Worm (Caenorhabditis elegans) whole organism, L4 larva: Measurements from ENCODE around the gene ldp-1.

Experiments
- F26F4.8 ChIP-seq: fragments of 200-800 bp; sonication (Bioruptor generic); conservative IDR thresholded peaks from 2 replicates; pipeline ENCODE4 v1.3.6; 2022; ENCODE audit warnings: missing genetic modification characterization, missing compliant biosample characterization
- F44E2.7 ChIP-seq: fragments of 200-800 bp; sonication (Bioruptor generic); IDR thresholded peaks from 2 replicates; pipeline ENCODE4 v2.1.2; 2022; ENCODE audit warnings: missing genetic modification characterization, missing compliant biosample characterization
- T26A8.4 ChIP-seq: fragments of 200-800 bp; sonication (Bioruptor generic); IDR thresholded peaks from 2 replicates; pipeline ENCODE4 v1.3.6; 2022; ENCODE audit warnings: missing genetic modification characterization, missing compliant biosample characterization
- Y48G9A.11 ChIP-seq: fragments of 200-800 bp; sonication (Bioruptor generic); IDR thresholded peaks from 2 replicates; pipeline ENCODE4 v1.3.6; 2022; ENCODE audit warnings: missing genetic modification reagents, missing genetic modification characterization, missing compliant biosample characterization
- Y75B8A.6 ChIP-seq: fragments of 200-800 bp; sonication (Bioruptor generic); IDR thresholded peaks from 2 replicates; pipeline ENCODE4 v1.3.6; 2022; ENCODE audit warnings: missing genetic modification reagents, missing genetic modification characterization, missing compliant biosample characterization
- aha-1 ChIP-seq: fragments of 150-350 bp; peaks from one replicate; lab custom pipeline; 2014; ENCODE audit warnings: missing biosample characterization, missing genetic modification characterization
- ceh-44 ChIP-seq: fragments of 200-800 bp; sonication (Bioruptor generic); IDR thresholded peaks from 2 replicates; pipeline ENCODE4 v1.3.6; 2022; ENCODE audit warnings: missing genetic modification reagents, missing genetic modification characterization, missing compliant biosample characterization
- daf-12 ChIP-seq: fragments of 150-350 bp; optimal IDR thresholded peaks from 2 replicates; lab custom pipeline; 2014; ENCODE audit warnings: missing biosample characterization, missing genetic modification reagents, missing genetic modification characterization
- daf-8 ChIP-seq: fragments of 200-800 bp; sonication (Bioruptor generic); IDR thresholded peaks from 2 replicates; pipeline ENCODE4 v1.3.6; 2022; ENCODE audit warnings: missing genetic modification characterization, missing compliant biosample characterization
- dmd-8 ChIP-seq: fragments of 200-800 bp; sonication (Bioruptor generic); IDR thresholded peaks from 2 replicates; pipeline ENCODE4 v1.3.6; 2022; ENCODE audit warnings: missing genetic modification characterization, missing compliant biosample characterization
- duxl-1 ChIP-seq: sonication (generic microtip); optimal IDR thresholded peaks from 2 replicates; lab custom pipeline; 2016; ENCODE audit warnings: mild to moderate bottlenecking, missing genetic modification characterization, moderate library complexity, missing compliant biosample characterization; ENCODE audit not compliant: poor library complexity
- dve-1 ChIP-seq: sonication (generic microtip); optimal IDR thresholded peaks from 2 replicates; lab custom pipeline; 2017; ENCODE audit warnings: antibody characterized with exemption, mild to moderate bottlenecking, missing genetic modification characterization, missing compliant biosample characterization; ENCODE audit not compliant: insufficient read depth
- fkh-10 ChIP-seq: fragments of 150-350 bp; optimal IDR thresholded peaks from 2 replicates; lab custom pipeline; 2014; ENCODE audit warnings: missing biosample characterization, missing genetic modification reagents, missing genetic modification characterization
- gei-8 ChIP-seq: fragments of 200-800 bp; sonication (Bioruptor generic); optimal IDR thresholded peaks from 2 replicates; lab custom pipeline; 2018; ENCODE audit warnings: mild to moderate bottlenecking, missing genetic modification characterization, missing compliant biosample characterization
- hlh-30 ChIP-seq: sonication (generic microtip); optimal IDR thresholded peaks from 2 replicates; lab custom pipeline; 2017; ENCODE audit warnings: antibody characterized with exemption, mild to moderate bottlenecking, missing genetic modification characterization, missing compliant biosample characterization; ENCODE audit not compliant: insufficient read depth
- lim-7 ChIP-seq: fragments of 200-800 bp; sonication (Bioruptor generic); IDR thresholded peaks from 2 replicates; pipeline ENCODE4 v1.3.6; 2022; ENCODE audit warnings: missing genetic modification characterization, missing compliant biosample characterization
- lin-1 ChIP-seq: fragments of 200-800 bp; sonication (Bioruptor generic); IDR thresholded peaks from 2 replicates; pipeline ENCODE4 v1.3.6; 2022; ENCODE audit warnings: missing genetic modification reagents, missing genetic modification characterization, missing compliant biosample characterization
- lin-13 ChIP-seq: fragments of 150-350 bp; optimal IDR thresholded peaks from 2 replicates; lab custom pipeline; 2014; ENCODE audit warnings: missing biosample characterization, missing genetic modification reagents, missing genetic modification characterization
- lin-15B ChIP-seq: fragments of 150-350 bp; sonication (generic microtip); optimal IDR thresholded peaks from 3 replicates; lab custom pipeline; 2014; ENCODE audit warnings: missing biosample characterization, missing genetic modification characterization
- lin-29 ChIP-seq: fragments of 200-800 bp; sonication (Bioruptor generic); IDR thresholded peaks from 2 replicates; pipeline ENCODE4 v1.3.6; 2022; ENCODE audit warnings: missing genetic modification reagents, missing genetic modification characterization, missing compliant biosample characterization
- lir-3 ChIP-seq: sonication (generic microtip); optimal IDR thresholded peaks from 2 replicates; lab custom pipeline; 2016; ENCODE audit warnings: mild to moderate bottlenecking, missing genetic modification characterization, missing compliant biosample characterization
- lsy-2 ChIP-seq, 2 experiments: fragments of 150-350 bp in 1 of 2; sonication (generic microtip) in 1 of 2; optimal IDR thresholded peaks; 2 replicates each; lab custom pipeline; 2014 to 2017; ENCODE audit warnings: missing biosample characterization in 2 of 2, missing genetic modification characterization in 2 of 2
- madf-9 ChIP-seq: fragments of 200-800 bp; sonication (Bioruptor generic); conservative IDR thresholded peaks from 2 replicates; pipeline ENCODE4 v1.3.6; 2022; ENCODE audit warnings: missing genetic modification reagents, missing genetic modification characterization, missing compliant biosample characterization
- mep-1 ChIP-seq: fragments of 150-350 bp; sonication (generic microtip); optimal IDR thresholded peaks from 3 replicates; lab custom pipeline; 2014; ENCODE audit warnings: missing biosample characterization, missing genetic modification characterization
- mes-2 ChIP-seq: sonication (generic microtip); optimal IDR thresholded peaks from 2 replicates; lab custom pipeline; 2016; ENCODE audit warnings: missing genotype, mild to moderate bottlenecking, missing genetic modification characterization, missing compliant biosample characterization; ENCODE audit not compliant: poor library complexity, severe bottlenecking
- mxl-2 ChIP-seq: fragments of 200-800 bp; sonication (Bioruptor generic); conservative IDR thresholded peaks from 2 replicates; pipeline ENCODE4 v1.3.6; 2022; ENCODE audit warnings: missing genetic modification reagents, missing genetic modification characterization, missing compliant biosample characterization
- mxl-3 ChIP-seq: fragments of 200-800 bp; sonication (Bioruptor generic); optimal IDR thresholded peaks from 2 replicates; lab custom pipeline; 2018; ENCODE audit warnings: mild to moderate bottlenecking, missing genetic modification characterization, missing compliant biosample characterization
- nhr-11 ChIP-seq: fragments of 150-350 bp; optimal IDR thresholded peaks from 2 replicates; lab custom pipeline; 2014; ENCODE audit warnings: missing biosample characterization, missing genetic modification characterization
- nhr-111 ChIP-seq: fragments of 200-800 bp; sonication (Bioruptor generic); optimal IDR thresholded peaks from 2 replicates; lab custom pipeline; 2018; ENCODE audit warnings: mild to moderate bottlenecking, missing genetic modification characterization, missing compliant biosample characterization
- nhr-237 ChIP-seq: sonication (generic microtip); optimal IDR thresholded peaks from 2 replicates; lab custom pipeline; 2017; ENCODE audit warnings: missing biosample characterization, missing genetic modification characterization
- nhr-28 ChIP-seq: fragments of 150-350 bp; optimal IDR thresholded peaks from 2 replicates; lab custom pipeline; 2014; ENCODE audit warnings: missing biosample characterization, missing genetic modification characterization
- nhr-41 ChIP-seq: fragments of 200-800 bp; sonication (Bioruptor generic); IDR thresholded peaks from 2 replicates; pipeline ENCODE4 v1.3.6; 2022; ENCODE audit warnings: missing genetic modification reagents, missing genetic modification characterization, missing compliant biosample characterization
- nhr-48 ChIP-seq: sonication (generic microtip); optimal IDR thresholded peaks from 2 replicates; lab custom pipeline; 2016; ENCODE audit warnings: mild to moderate bottlenecking, missing genetic modification characterization, missing compliant biosample characterization
- nhr-6 ChIP-seq: fragments of 150-350 bp; optimal IDR thresholded peaks from 2 replicates; lab custom pipeline; 2014; ENCODE audit warnings: missing biosample characterization, missing genetic modification characterization
- pha-4 ChIP-seq, 2 experiments: fragments of 150-350 bp in 1 of 2; fragments of 200-800 bp in 1 of 2; sonication (Bioruptor generic) in 1 of 2; IDR thresholded peaks in 1 of 2; optimal IDR thresholded peaks in 1 of 2; 2 replicates each; pipeline versions ENCODE4 v1.3.6 to Lab custom; 2014 to 2022; ENCODE audit warnings: missing genetic modification characterization in 2 of 2, missing genetic modification reagents in 2 of 2, missing biosample characterization in 1 of 2, missing compliant biosample characterization in 1 of 2
- pqm-1 ChIP-seq: sonication (generic microtip); optimal IDR thresholded peaks from 2 replicates; lab custom pipeline; 2017; ENCODE audit warnings: missing biosample characterization, missing genetic modification characterization
- rbr-2 ChIP-seq: sonication (generic microtip); optimal IDR thresholded peaks from 2 replicates; lab custom pipeline; 2016; ENCODE audit warnings: missing genotype, missing genetic modification characterization, missing compliant biosample characterization
- saeg-2 ChIP-seq: fragments of 200-800 bp; sonication (Bioruptor generic); IDR thresholded peaks from 2 replicates; pipeline ENCODE4 v1.3.6; 2022; ENCODE audit warnings: missing genetic modification reagents, missing genetic modification characterization, missing compliant biosample characterization
- set-16 ChIP-seq: fragments of 200-800 bp; sonication (Bioruptor generic); IDR thresholded peaks from 2 replicates; pipeline ENCODE4 v1.3.6; 2022; ENCODE audit warnings: missing genetic modification reagents, missing genetic modification characterization, missing compliant biosample characterization
- snpc-4 ChIP-seq: fragments of 150-350 bp; optimal IDR thresholded peaks from 2 replicates; lab custom pipeline; 2014; ENCODE audit warnings: missing biosample characterization, missing genetic modification characterization
- spr-3 ChIP-seq: fragments of 200-800 bp; sonication (Bioruptor generic); optimal IDR thresholded peaks from 2 replicates; lab custom pipeline; 2018; ENCODE audit warnings: mild to moderate bottlenecking, missing genetic modification characterization, missing compliant biosample characterization
- tag-97 ChIP-seq: fragments of 200-800 bp; sonication (Bioruptor generic); IDR thresholded peaks from 2 replicates; pipeline ENCODE4 v1.3.6; 2022; ENCODE audit warnings: missing genetic modification characterization, missing compliant biosample characterization
- unc-39 ChIP-seq: sonication (generic microtip); optimal IDR thresholded peaks from 2 replicates; lab custom pipeline; 2017; ENCODE audit warnings: missing biosample characterization, missing genetic modification characterization
- unc-62 ChIP-seq, 3 experiments: fragments of 150-350 bp in 1 of 3; sonication (generic microtip); optimal IDR thresholded peaks in 2 of 3; peaks in 1 of 3; 1 replicate in 1 of 3; 2 replicates in 2 of 3; lab custom pipeline; 2014 to 2017; ENCODE audit warnings: missing biosample characterization in 3 of 3, missing genetic modification characterization in 3 of 3, missing genetic modification reagents in 3 of 3, missing genotype in 1 of 3
- zag-1 ChIP-seq: fragments of 150-350 bp; optimal IDR thresholded peaks from 2 replicates; lab custom pipeline; 2014; ENCODE audit warnings: missing biosample characterization, missing genetic modification characterization
- zip-11 ChIP-seq: fragments of 200-800 bp; sonication (Bioruptor generic); IDR thresholded peaks from 2 replicates; pipeline ENCODE4 v1.3.6; 2022; ENCODE audit warnings: missing genetic modification characterization, missing compliant biosample characterization
- zip-2 ChIP-seq: fragments of 150-350 bp; optimal IDR thresholded peaks from 2 replicates; lab custom pipeline; 2014; ENCODE audit warnings: missing biosample characterization, missing genetic modification characterization

The ldp-1 gene

DNA sequence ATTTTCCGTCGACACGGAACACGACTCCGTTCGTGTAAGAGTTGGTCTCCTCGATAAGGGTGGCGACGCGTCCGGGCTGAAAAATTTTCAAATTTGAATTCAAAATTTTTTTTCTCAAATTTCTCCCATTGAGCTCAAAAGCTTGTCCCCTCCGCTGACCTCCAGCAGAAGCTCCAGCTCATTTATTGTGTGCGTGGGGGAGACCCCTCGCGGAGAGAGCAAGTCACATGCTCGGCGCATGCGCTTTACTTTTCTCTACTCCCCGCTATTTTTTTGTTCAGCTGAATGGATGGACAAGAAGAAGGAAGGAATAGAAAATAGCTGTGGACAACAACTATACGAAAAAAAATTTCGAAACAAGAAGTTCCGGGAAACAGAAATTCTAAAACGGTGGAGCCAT is 6.2 kb downstream of the ldp-1 start (continued):
- TF ChIP-seq duxl-1 (tag; lab: Kevin White, UChicago) (no peak), nhr-48 (tag; lab: Kevin White, UChicago) (peak; percentile 8), lin-1 (no peak), Y48G9A.11 (GFP tag; lab: Robert Waterston, UW) (no peak), lsy-2 (tag; optimal IDR thresholded peaks at IDR 0.05; lab: Kevin White, UChicago) (peak in 1 of 2 experiments; percentile 74), nhr-111 (GFP tag; lab: Kevin White, UChicago) (no peak), unc-39 (tag; lab: Kevin White, UChicago) (no peak), hlh-30 (peak; percentile 96), Y75B8A.6 (GFP tag; lab: Robert Waterston, UW) (no peak), spr-3 (GFP tag; lab: Kevin White, UChicago) (no peak), unc-62 (GFP tag; optimal IDR thresholded peaks at IDR 0.05 in 1 of 2; lab: Kevin White, UChicago) (no peak), unc-62 (tag; optimal IDR thresholded peaks at IDR 0.05; lab: Kevin White, UChicago) (no peak)
- TF ChIP-seq, all 104 proteins: peak for 30

DNA sequence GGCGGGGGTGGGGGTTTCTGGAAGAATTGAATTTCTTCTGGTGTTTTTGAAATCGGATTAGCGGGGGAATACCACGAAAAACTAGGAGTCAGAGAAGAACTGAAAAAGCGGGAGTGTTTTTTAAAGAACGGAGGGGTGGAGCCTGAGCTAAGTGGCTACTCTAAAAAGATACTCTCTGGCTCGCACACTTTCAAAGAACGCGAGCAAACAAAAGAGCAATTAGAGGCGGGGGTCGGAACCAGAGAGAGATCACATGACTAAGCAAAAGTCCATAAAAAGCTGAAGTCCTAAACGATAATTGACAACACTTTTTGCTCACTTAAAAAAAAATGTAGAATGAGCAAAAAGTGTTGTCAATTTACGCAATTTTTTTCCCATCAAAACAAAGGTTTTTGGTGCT is 7.0 kb downstream of the ldp-1 start:
- TF ChIP-seq mxl-2, result no peak
- no peak for TF ChIP-seq daf-12
- no peak for TF ChIP-seq zip-2 (tag; lab: Kevin White, UChicago)
- peak in 1 of 2 experiments; percentile 26 for TF ChIP-seq lsy-2 (tag; optimal IDR thresholded peaks at IDR 0.05; lab: Kevin White, UChicago)
- TF ChIP-seq mes-2 (tag; lab: Kevin White, UChicago), result no peak
- TF ChIP-seq nhr-41, result no peak
- no peak for TF ChIP-seq lir-3 (tag; lab: Kevin White, UChicago)
- no peak for TF ChIP-seq daf-8 (GFP tag; lab: Robert Waterston, UW)
- TF ChIP-seq gei-8, result no peak
- TF ChIP-seq pha-4 (GFP tag; IDR thresholded peaks at IDR 0.05; lab: Robert Waterston, UW), result no peak
- no peak for TF ChIP-seq pha-4 (tag; optimal IDR thresholded peaks at IDR 0.05; lab: Kevin White, UChicago)
- no peak for TF ChIP-seq spr-3 (GFP tag; lab: Kevin White, UChicago)
- TF ChIP-seq T26A8.4, result no peak
- TF ChIP-seq dve-1 (tag; lab: Kevin White, UChicago), result no peak
- no peak for TF ChIP-seq zag-1 (tag; lab: Kevin White, UChicago)
- TF ChIP-seq nhr-6 (tag; lab: Kevin White, UChicago), result no peak
- no peak for TF ChIP-seq zip-11 (GFP tag; lab: Robert Waterston, UW)
- TF ChIP-seq hlh-30, result peak; percentile 62
- TF ChIP-seq pqm-1 (tag; lab: Kevin White, UChicago), result no peak
- TF ChIP-seq F44E2.7 (GFP tag; lab: Robert Waterston, UW), result no peak
- TF ChIP-seq unc-62 (GFP tag; optimal IDR thresholded peaks at IDR 0.05 in 1 of 2; lab: Kevin White, UChicago), result peak in 1 of 2 experiments; percentile 14
- no peak for TF ChIP-seq unc-62 (tag; optimal IDR thresholded peaks at IDR 0.05; lab: Kevin White, UChicago)
- no peak for TF ChIP-seq tag-97 (GFP tag; lab: Robert Waterston, UW)
- no peak for TF ChIP-seq dmd-8 (GFP tag; lab: Robert Waterston, UW)
- TF ChIP-seq mep-1 (tag; lab: Kevin White, UChicago), result peak; percentile 7
- TF ChIP-seq lin-13 (GFP tag; lab: Kevin White, UChicago), result no peak
- no peak for TF ChIP-seq F26F4.8
- 0 out of 2 replicates have a peak, but pooled peaks have one; percentile 47 for TF ChIP-seq lim-7 (GFP tag; lab: Robert Waterston, UW)
- TF ChIP-seq ceh-44 (GFP tag; lab: Robert Waterston, UW), result no peak
- no peak for TF ChIP-seq set-16
- no peak for TF ChIP-seq nhr-237 (tag; lab: Kevin White, UChicago)
- TF ChIP-seq lin-15B (tag; lab: Kevin White, UChicago), result no peak
- no peak for TF ChIP-seq nhr-11 (tag; lab: Kevin White, UChicago)
- no peak for TF ChIP-seq snpc-4
- TF ChIP-seq nhr-28, result no peak
- TF ChIP-seq fkh-10 (GFP tag; lab: Kevin White, UChicago), result no peak
- no peak for TF ChIP-seq nhr-111 (GFP tag; lab: Kevin White, UChicago)
- TF ChIP-seq saeg-2 (GFP tag; lab: Robert Waterston, UW), result no peak
- TF ChIP-seq Y48G9A.11 (GFP tag; lab: Robert Waterston, UW), result 0 out of 2 replicates have a peak, but pooled peaks have one; percentile 39
- TF ChIP-seq rbr-2, result no peak
- no peak for TF ChIP-seq nhr-48 (tag; lab: Kevin White, UChicago)
- no peak for TF ChIP-seq madf-9
- TF ChIP-seq aha-1 (tag; lab: Kevin White, UChicago), result peak; percentile 78
- no peak for TF ChIP-seq mxl-3 (GFP tag; lab: Kevin White, UChicago)
- TF ChIP-seq lin-29, result no peak
- no peak for TF ChIP-seq unc-39 (tag; lab: Kevin White, UChicago)
